Worm (Caenorhabditis elegans) whole organism, late embryonic: ENCODE results near the gene lea-1.

Source experiments
- C08G9.2 ChIP-seq: sonication (generic microtip); optimal IDR thresholded peaks from 2 replicates; lab custom pipeline; 2016; ENCODE audit warnings: mild to moderate bottlenecking, missing genetic modification characterization, moderate library complexity, missing compliant biosample characterization
- F13H6.1 ChIP-seq: sonication (generic microtip); optimal IDR thresholded peaks from 2 replicates; lab custom pipeline; 2016; ENCODE audit warnings: missing genetic modification characterization, missing compliant biosample characterization
- K02D7.2 ChIP-seq: sonication (generic microtip); optimal IDR thresholded peaks from 2 replicates; lab custom pipeline; 2017; ENCODE audit warnings: mild to moderate bottlenecking, missing genetic modification characterization, missing compliant biosample characterization
- T23F11.4 ChIP-seq: fragments of 200-800 bp; sonication (Bioruptor generic); optimal IDR thresholded peaks from 2 replicates; lab custom pipeline; 2018; ENCODE audit warnings: mild to moderate bottlenecking, missing genetic modification characterization, missing compliant biosample characterization
- Y22D7AL.16 ChIP-seq: sonication (generic microtip); optimal IDR thresholded peaks from 2 replicates; lab custom pipeline; 2016; ENCODE audit warnings: missing genetic modification characterization, missing compliant biosample characterization
- ceh-14 ChIP-seq: sonication (generic microtip); optimal IDR thresholded peaks from 2 replicates; lab custom pipeline; 2016; ENCODE audit warnings: missing genotype, missing genetic modification characterization, missing compliant biosample characterization
- ceh-18 ChIP-seq: sonication (generic microtip); optimal IDR thresholded peaks from 2 replicates; lab custom pipeline; 2016; ENCODE audit warnings: missing genetic modification characterization, missing compliant biosample characterization
- ceh-19 ChIP-seq: fragments of 200-800 bp; sonication (Bioruptor generic); optimal IDR thresholded peaks from 2 replicates; lab custom pipeline; 2018; ENCODE audit warnings: mild to moderate bottlenecking, missing genetic modification characterization, missing compliant biosample characterization
- ceh-2 ChIP-seq: sonication (generic microtip); optimal IDR thresholded peaks from 2 replicates; lab custom pipeline; 2016; ENCODE audit warnings: missing genotype, missing genetic modification characterization, missing compliant biosample characterization
- ceh-22 ChIP-seq: sonication (generic microtip); optimal IDR thresholded peaks from 2 replicates; lab custom pipeline; 2017; ENCODE audit warnings: missing biosample characterization, missing genetic modification characterization
- ceh-24 ChIP-seq: sonication (generic microtip); optimal IDR thresholded peaks from 2 replicates; lab custom pipeline; 2016; ENCODE audit warnings: mild to moderate bottlenecking, missing genetic modification characterization, missing compliant biosample characterization
- ceh-31 ChIP-seq: sonication (generic microtip); optimal IDR thresholded peaks from 2 replicates; lab custom pipeline; 2016; ENCODE audit warnings: missing genetic modification characterization, missing compliant biosample characterization
- ceh-34 ChIP-seq: sonication (generic microtip); optimal IDR thresholded peaks from 2 replicates; lab custom pipeline; 2016; ENCODE audit warnings: mild to moderate bottlenecking, missing genetic modification characterization, missing compliant biosample characterization
- ceh-45 ChIP-seq: fragments of 200-800 bp; sonication (Bioruptor generic); IDR thresholded peaks from 2 replicates; pipeline ENCODE4 v1.3.6; 2022; ENCODE audit warnings: missing genetic modification reagents, missing genetic modification characterization, missing compliant biosample characterization
- ceh-48 ChIP-seq: sonication (generic microtip); optimal IDR thresholded peaks from 2 replicates; lab custom pipeline; 2016; ENCODE audit warnings: missing genetic modification characterization, inconsistent platforms, missing compliant biosample characterization
- ceh-6 ChIP-seq: fragments of 200-800 bp; sonication (Bioruptor generic); optimal IDR thresholded peaks from 2 replicates; lab custom pipeline; 2018; ENCODE audit warnings: mild to moderate bottlenecking, missing genetic modification characterization, missing compliant biosample characterization
- ceh-9 ChIP-seq: sonication (generic microtip); optimal IDR thresholded peaks from 2 replicates; lab custom pipeline; 2016; ENCODE audit warnings: mild to moderate bottlenecking, missing genetic modification characterization, inconsistent platforms, missing compliant biosample characterization
- dmd-4 ChIP-seq: sonication (generic microtip); optimal IDR thresholded peaks from 2 replicates; lab custom pipeline; 2016; ENCODE audit warnings: borderline replicate concordance, missing genetic modification characterization, missing compliant biosample characterization
- dve-1 ChIP-seq: sonication (generic microtip); optimal IDR thresholded peaks from 2 replicates; lab custom pipeline; 2017; ENCODE audit warnings: antibody characterized with exemption, mild to moderate bottlenecking, missing genetic modification characterization, missing compliant biosample characterization
- elt-4 ChIP-seq: sonication (generic microtip); optimal IDR thresholded peaks from 2 replicates; lab custom pipeline; 2016; ENCODE audit warnings: missing genetic modification characterization, missing compliant biosample characterization
- ets-4 ChIP-seq: sonication (generic microtip); optimal IDR thresholded peaks from 2 replicates; lab custom pipeline; 2016; ENCODE audit warnings: missing genetic modification characterization, missing compliant biosample characterization
- fax-1 ChIP-seq: sonication (generic microtip); optimal IDR thresholded peaks from 2 replicates; lab custom pipeline; 2016; ENCODE audit warnings: missing genotype, missing genetic modification characterization, missing compliant biosample characterization
- fkh-10 ChIP-seq: fragments of 150-350 bp; optimal IDR thresholded peaks from 2 replicates; lab custom pipeline; 2014; ENCODE audit warnings: missing biosample characterization, missing genetic modification reagents, missing genetic modification characterization
- fkh-6 ChIP-seq: sonication (generic microtip); optimal IDR thresholded peaks from 2 replicates; lab custom pipeline; 2016; ENCODE audit warnings: missing genetic modification characterization, missing compliant biosample characterization
- hlh-15 ChIP-seq: sonication (generic microtip); optimal IDR thresholded peaks from 2 replicates; lab custom pipeline; 2016; ENCODE audit warnings: missing genetic modification characterization, missing compliant biosample characterization
- hlh-30 ChIP-seq: sonication (generic microtip); optimal IDR thresholded peaks from 2 replicates; lab custom pipeline; 2017; ENCODE audit warnings: antibody characterized with exemption, missing genetic modification characterization, missing compliant biosample characterization; ENCODE audit not compliant: insufficient read depth
- hlh-8 ChIP-seq: sonication (generic microtip); optimal IDR thresholded peaks from 2 replicates; lab custom pipeline; 2016; ENCODE audit warnings: missing genotype, missing genetic modification characterization, missing compliant biosample characterization
- lim-6 ChIP-seq: sonication (generic microtip); optimal IDR thresholded peaks from 2 replicates; lab custom pipeline; 2016; ENCODE audit warnings: missing genetic modification characterization, missing compliant biosample characterization
- lin-11 ChIP-seq: fragments of 200-800 bp; sonication (Bioruptor generic); optimal IDR thresholded peaks from 2 replicates; lab custom pipeline; 2018; ENCODE audit warnings: mild to moderate bottlenecking, missing genetic modification characterization, missing compliant biosample characterization
- mec-3 ChIP-seq: sonication (generic microtip); optimal IDR thresholded peaks from 2 replicates; lab custom pipeline; 2016; ENCODE audit warnings: borderline replicate concordance, missing genetic modification characterization, missing compliant biosample characterization
- nfya-1 ChIP-seq: sonication (generic microtip); optimal IDR thresholded peaks from 2 replicates; lab custom pipeline; 2017; ENCODE audit warnings: missing genetic modification characterization, mild to moderate bottlenecking, missing compliant biosample characterization, antibody characterized with exemption, moderate library complexity
- npax-4 ChIP-seq: sonication (generic microtip); optimal IDR thresholded peaks from 2 replicates; lab custom pipeline; 2016; ENCODE audit warnings: missing genetic modification characterization, missing compliant biosample characterization
- pat-9 ChIP-seq: fragments of 200-800 bp; sonication (Bioruptor generic); optimal IDR thresholded peaks from 2 replicates; lab custom pipeline; 2018; ENCODE audit warnings: mild to moderate bottlenecking, missing genetic modification characterization, moderate library complexity, missing compliant biosample characterization
- pha-2 ChIP-seq: sonication (generic microtip); optimal IDR thresholded peaks from 2 replicates; lab custom pipeline; 2017; ENCODE audit warnings: mild to moderate bottlenecking, missing genetic modification characterization, missing compliant biosample characterization
- pha-4 ChIP-seq: fragments of 150-350 bp; optimal IDR thresholded peaks from 2 replicates; lab custom pipeline; 2018; ENCODE audit warnings: missing biosample characterization, missing genetic modification reagents, missing genetic modification characterization
- pqm-1 ChIP-seq: sonication (generic microtip); optimal IDR thresholded peaks from 2 replicates; lab custom pipeline; 2016; ENCODE audit warnings: missing genetic modification characterization, missing compliant biosample characterization
- pros-1 ChIP-seq: fragments of 150-350 bp; optimal IDR thresholded peaks from 2 replicates; lab custom pipeline; 2014; ENCODE audit warnings: missing biosample characterization, missing genetic modification reagents, missing genetic modification characterization
- ref-2 ChIP-seq: sonication (generic microtip); optimal IDR thresholded peaks from 2 replicates; lab custom pipeline; 2016; ENCODE audit warnings: missing genetic modification characterization, missing compliant biosample characterization
- sox-2 ChIP-seq: fragments of 200-800 bp; sonication (Bioruptor generic); IDR thresholded peaks from 2 replicates; pipeline ENCODE4 v1.3.6; 2022; ENCODE audit warnings: missing genetic modification reagents, missing genetic modification characterization, missing compliant biosample characterization
- sox-4 ChIP-seq: sonication (generic microtip); optimal IDR thresholded peaks from 2 replicates; lab custom pipeline; 2017; ENCODE audit warnings: mild to moderate bottlenecking, missing genetic modification characterization, inconsistent platforms, missing compliant biosample characterization
- syd-9 ChIP-seq: sonication (generic microtip); optimal IDR thresholded peaks from 2 replicates; lab custom pipeline; 2016; ENCODE audit warnings: mild to moderate bottlenecking, missing genetic modification characterization, moderate library complexity, missing compliant biosample characterization
- tbx-2 ChIP-seq: sonication (generic microtip); optimal IDR thresholded peaks from 2 replicates; lab custom pipeline; 2016; ENCODE audit warnings: missing genetic modification characterization, missing compliant biosample characterization
- ttx-3 ChIP-seq: sonication (generic microtip); optimal IDR thresholded peaks from 2 replicates; lab custom pipeline; 2016; ENCODE audit warnings: missing genetic modification reagents, missing genetic modification characterization, missing compliant biosample characterization
- unc-42 ChIP-seq: sonication (generic microtip); optimal IDR thresholded peaks from 2 replicates; lab custom pipeline; 2016; ENCODE audit warnings: missing genotype, missing genetic modification characterization, missing compliant biosample characterization
- unc-55 ChIP-seq: sonication (generic microtip); optimal IDR thresholded peaks from 2 replicates; lab custom pipeline; 2017; ENCODE audit warnings: missing biosample characterization, missing genetic modification reagents, missing genetic modification characterization
- unc-86 ChIP-seq: sonication (generic microtip); optimal IDR thresholded peaks from 2 replicates; lab custom pipeline; 2016; ENCODE audit warnings: missing genetic modification characterization, missing compliant biosample characterization
- zip-5 ChIP-seq: sonication (generic microtip); optimal IDR thresholded peaks from 2 replicates; lab custom pipeline; 2016; ENCODE audit warnings: missing genetic modification characterization, missing compliant biosample characterization
- ztf-16 ChIP-seq: sonication (generic microtip); optimal IDR thresholded peaks from 2 replicates; lab custom pipeline; 2017; ENCODE audit warnings: missing genetic modification characterization, missing compliant biosample characterization

The lea-1 gene

ce11 chrV:10031384-10032171 is 19.9 kb downstream of the lea-1 start:
- TF ChIP-seq elt-4 (tag; lab: Kevin White, UChicago) (no peak), zip-5 (tag; lab: Kevin White, UChicago) (peak; percentile 57), npax-4 (no peak), hlh-15 (no peak), unc-55 (no peak), C08G9.2 (tag; lab: Kevin White, UChicago) (peak; percentile 48), ets-4 (peak; percentile 13), ceh-31 (tag; lab: Kevin White, UChicago) (peak; percentile 31), ceh-2 (peak; percentile 40)

ce11 chrV:10035586-10035985 is 23.9 kb downstream of the lea-1 start:
- TF ChIP-seq sox-4 (tag; lab: Kevin White, UChicago) (no peak), hlh-30 (tag; lab: Kevin White, UChicago) (no peak), dmd-4 (tag; lab: Kevin White, UChicago) (no peak), unc-42 (tag; lab: Kevin White, UChicago) (peak; percentile 30), syd-9 (no peak)

- TF ChIP-seq mec-3 (tag; lab: Kevin White, UChicago) (no peak), pha-4 (tag; lab: Kevin White, UChicago) (no peak), K02D7.2 (tag; lab: Kevin White, UChicago) (no peak), ceh-19 (GFP tag; lab: Kevin White, UChicago) (no peak), ttx-3 (no peak), lim-6 (no peak), ceh-48 (tag; lab: Kevin White, UChicago) (no peak), pha-2 (no peak), ceh-31 (tag; lab: Kevin White, UChicago) (peak; percentile 35), pros-1 (tag; lab: Kevin White, UChicago) (no peak), pqm-1 (tag; lab: Kevin White, UChicago) (no peak), fkh-10 (no peak), pat-9 (tag; lab: Kevin White, UChicago) (no peak), sox-4 (tag; lab: Kevin White, UChicago) (no peak), ceh-14 (tag; lab: Kevin White, UChicago) (no peak), ceh-24 (no peak), ceh-22 (no peak), ceh-34 (tag; lab: Kevin White, UChicago) (peak; percentile 55), fkh-6 (tag; lab: Kevin White, UChicago) (no peak), nfya-1 (tag; lab: Kevin White, UChicago) (peak; percentile 36), ref-2 (tag; lab: Kevin White, UChicago) (no peak), sox-2 (no peak), tbx-2 (peak; percentile 11), unc-86 (tag; lab: Kevin White, UChicago) (no peak), npax-4 (no peak), dve-1 (tag; lab: Kevin White, UChicago) (no peak), ceh-18 (peak; percentile 45), F13H6.1 (tag; lab: Kevin White, UChicago) (no peak), ceh-6 (GFP tag; lab: Kevin White, UChicago) (no peak), ceh-45 (GFP tag; lab: Robert Waterston, UW) (no peak), fax-1 (no peak), ceh-9 (tag; lab: Kevin White, UChicago) (no peak), C08G9.2 (tag; lab: Kevin White, UChicago) (no peak), lin-11 (tag; lab: Kevin White, UChicago) (no peak), unc-55 (no peak), syd-9 (no peak), hlh-8 (tag; lab: Kevin White, UChicago) (no peak), ztf-16 (tag; lab: Kevin White, UChicago) (no peak), T23F11.4 (no peak), unc-42 (tag; lab: Kevin White, UChicago) (no peak), ceh-2 (no peak), Y22D7AL.16 (tag; lab: Kevin White, UChicago) (no peak)
Observed at ce11 chrV:10036275-10036674, 24.6 kb downstream of the lea-1 start, which contains the start of gene T06E8.2. TSS of gene T06E8.2 (minus strand) at chrV:10036413.
